Worm (Caenorhabditis elegans) whole organism, mixed stage, embryonic: Measurements from ENCODE around the gene F56C9.10.

Source experiments
- nhr-76 ChIP-seq: sonication (generic microtip); optimal IDR thresholded peaks from 2 replicates; lab custom pipeline; 2017; ENCODE audit warnings: missing biosample characterization, missing genetic modification characterization
- unc-120 ChIP-seq: sonication (generic microtip); optimal IDR thresholded peaks from 2 replicates; lab custom pipeline; 2017; ENCODE audit warnings: missing genetic modification characterization, missing compliant biosample characterization; ENCODE audit not compliant: poor library complexity, severe bottlenecking

DNA sequence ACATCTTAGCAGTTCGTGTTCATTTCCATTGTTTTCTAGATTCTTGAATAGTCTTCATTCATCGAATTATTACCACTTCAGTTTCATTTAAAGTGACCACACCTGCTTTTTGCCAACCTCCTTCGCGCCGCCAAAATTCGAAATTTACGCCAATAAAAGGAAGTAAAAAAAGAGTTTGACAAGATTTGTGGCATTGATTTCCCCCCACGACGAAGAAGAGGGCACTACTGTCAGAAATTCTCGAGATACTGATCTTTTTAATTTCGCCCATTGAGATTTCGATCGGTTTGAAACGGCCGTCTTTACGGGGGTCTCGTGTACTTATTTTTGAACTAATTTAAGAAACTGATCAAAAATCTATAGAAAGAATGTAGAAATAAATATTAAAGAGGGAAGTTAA is 33.4 kb downstream of the F56C9.10 start:
- TF ChIP-seq nhr-76 = no peak
- TF ChIP-seq unc-120 (tag; lab: Kevin White, UChicago) = no peak
